Fruit fly (Drosophila melanogaster) whole organism, embryonic: ENCODE measurements around the gene NFAT.

ENCODE experiments used
- CG10431 ChIP-seq: fragments of 200-800 bp; sonication (Bioruptor generic); optimal IDR thresholded peaks from 3 replicates; lab custom pipeline; 2018; ENCODE audit warnings: missing biosample characterization, mild to moderate bottlenecking, missing genetic modification characterization
- CG11093 ChIP-seq: fragments of 200-800 bp; sonication (Bioruptor generic); IDR thresholded peaks from 3 replicates; pipeline ENCODE4 v1.3.6; 2022; ENCODE audit warnings: missing biosample characterization, missing genetic modification characterization
- CG11247 ChIP-seq: fragments of 200-800 bp; sonication (Bioruptor generic); IDR thresholded peaks from 2 replicates; pipeline ENCODE4 v1.3.6; 2022; ENCODE audit warnings: missing biosample characterization, missing genetic modification characterization
- CG12942 ChIP-seq: fragments of 200-800 bp; sonication (Bioruptor generic); optimal IDR thresholded peaks from 3 replicates; lab custom pipeline; 2016; ENCODE audit warnings: missing biosample characterization, missing genetic modification characterization
- CG13624 ChIP-seq: fragments of 200-800 bp; sonication (Bioruptor generic); optimal IDR thresholded peaks from 2 replicates; lab custom pipeline; 2016; ENCODE audit warnings: missing biosample characterization, missing genetic modification characterization
- CG1529 ChIP-seq: fragments of 200-800 bp; sonication (Bioruptor generic); optimal IDR thresholded peaks from 3 replicates; lab custom pipeline; 2018; ENCODE audit warnings: missing biosample characterization, missing genetic modification characterization
- CG16779 ChIP-seq: fragments of 200-800 bp; sonication (Bioruptor generic); IDR thresholded peaks from 2 replicates; pipeline ENCODE4 v1.3.6; 2022; ENCODE audit warnings: missing biosample characterization, missing genetic modification characterization
- CG17186 ChIP-seq: fragments of 200-800 bp; sonication (Bioruptor generic); optimal IDR thresholded peaks from 3 replicates; lab custom pipeline; 2017; ENCODE audit warnings: missing biosample characterization, missing genetic modification reagents, missing genetic modification characterization
- CG17328 ChIP-seq: fragments of 200-800 bp; sonication (Bioruptor generic); IDR thresholded peaks from 2 replicates; pipeline ENCODE4 v1.3.6; 2022; ENCODE audit warnings: missing biosample characterization, missing genetic modification characterization
- CG18619 ChIP-seq: fragments of 200-800 bp; sonication (Bioruptor generic); optimal IDR thresholded peaks from 3 replicates; lab custom pipeline; 2017; ENCODE audit warnings: missing biosample characterization, mild to moderate bottlenecking, missing genetic modification characterization
- CG3065 ChIP-seq: fragments of 200-800 bp; sonication (Bioruptor generic); optimal IDR thresholded peaks from 2 replicates; lab custom pipeline; 2016; ENCODE audit warnings: missing biosample characterization, missing genetic modification characterization
- CG31224 ChIP-seq: fragments of 200-800 bp; sonication (Bioruptor generic); IDR thresholded peaks from 2 replicates; pipeline ENCODE4 v1.3.6; 2022; ENCODE audit warnings: missing biosample characterization, missing genetic modification characterization
- CG31365 ChIP-seq: fragments of 200-800 bp; sonication (Bioruptor generic); optimal IDR thresholded peaks from 2 replicates; lab custom pipeline; 2018; ENCODE audit warnings: missing biosample characterization, mild to moderate bottlenecking, missing genetic modification characterization
- CG4360 ChIP-seq: fragments of 200-800 bp; sonication (Bioruptor generic); IDR thresholded peaks from 2 replicates; pipeline ENCODE4 v1.3.6; 2022; ENCODE audit warnings: missing biosample characterization, missing genetic modification characterization
- CG4854 ChIP-seq: fragments of 200-800 bp; sonication (Bioruptor generic); optimal IDR thresholded peaks from 2 replicates; lab custom pipeline; 2016; ENCODE audit warnings: missing biosample characterization, missing genetic modification characterization, inconsistent platforms
- CG6254 ChIP-seq: fragments of 200-800 bp; sonication (Bioruptor generic); optimal IDR thresholded peaks from 3 replicates; lab custom pipeline; 2017; ENCODE audit warnings: mild to moderate bottlenecking, missing biosample characterization, missing genetic modification reagents, missing genetic modification characterization
- CG6689 ChIP-seq: fragments of 200-800 bp; sonication (Bioruptor generic); IDR thresholded peaks from 2 replicates; pipeline ENCODE4 v1.3.6; 2022; ENCODE audit warnings: missing biosample characterization, missing genetic modification characterization
- CG6765 ChIP-seq: fragments of 200-800 bp; sonication (Bioruptor generic); optimal IDR thresholded peaks from 3 replicates; lab custom pipeline; 2017; ENCODE audit warnings: missing biosample characterization, mild to moderate bottlenecking, missing genetic modification characterization
- CG7786 ChIP-seq: fragments of 200-800 bp; sonication (Bioruptor generic); optimal IDR thresholded peaks from 2 replicates; lab custom pipeline; 2016; ENCODE audit warnings: missing biosample characterization, missing genetic modification characterization
- CG9215 ChIP-seq: fragments of 200-800 bp; sonication (Bioruptor generic); IDR thresholded peaks from 2 replicates; pipeline ENCODE4 v1.3.6; 2022; ENCODE audit warnings: missing biosample characterization, missing genetic modification characterization
- Camta ChIP-seq: fragments of 200-800 bp; sonication (Bioruptor generic); optimal IDR thresholded peaks from 2 replicates; lab custom pipeline; 2016; ENCODE audit warnings: missing biosample characterization, missing genetic modification characterization
- CrebB ChIP-seq: fragments of 200-800 bp; sonication (Bioruptor generic); optimal IDR thresholded peaks from 3 replicates; lab custom pipeline; 2018; ENCODE audit warnings: missing biosample characterization, mild to moderate bottlenecking, missing genetic modification characterization
- Dll ChIP-seq: fragments of 200-800 bp; sonication (Bioruptor generic); IDR thresholded peaks from 4 replicates; pipeline ENCODE4 v1.3.6; 2022; ENCODE audit warnings: missing biosample characterization, missing genetic modification characterization; ENCODE audit not compliant: partially characterized antibody
- ERR ChIP-seq: fragments of 200-800 bp; sonication (Bioruptor generic); optimal IDR thresholded peaks from 2 replicates; lab custom pipeline; 2016; ENCODE audit warnings: missing biosample characterization, missing genetic modification characterization
- Hey ChIP-seq: fragments of 200-800 bp; sonication (Bioruptor generic); optimal IDR thresholded peaks from 3 replicates; lab custom pipeline; 2018; ENCODE audit warnings: missing biosample characterization, mild to moderate bottlenecking, missing genetic modification characterization
- Jarid2 ChIP-seq: fragments of 200-800 bp; sonication (Bioruptor generic); optimal IDR thresholded peaks from 3 replicates; lab custom pipeline; 2017; ENCODE audit warnings: mild to moderate bottlenecking, missing biosample characterization, missing genetic modification reagents, missing genetic modification characterization
- Kr ChIP-seq: fragments of 200-800 bp; sonication (Bioruptor generic); optimal IDR thresholded peaks from 2 replicates; lab custom pipeline; 2017; ENCODE audit warnings: missing biosample characterization, mild to moderate bottlenecking, missing genetic modification characterization
- MESR4 ChIP-seq: fragments of 200-800 bp; sonication (Bioruptor generic); optimal IDR thresholded peaks from 2 replicates; lab custom pipeline; 2018; ENCODE audit warnings: missing biosample characterization, mild to moderate bottlenecking, missing genetic modification characterization, moderate library complexity
- Mrtf ChIP-seq: fragments of 200-800 bp; sonication (Bioruptor generic); IDR thresholded peaks from 3 replicates; pipeline ENCODE4 v1.3.6; 2022; ENCODE audit warnings: missing biosample characterization, missing genetic modification characterization
- Poxn ChIP-seq: fragments of 200-800 bp; sonication (Bioruptor generic); IDR thresholded peaks from 2 replicates; pipeline ENCODE4 v1.3.6; 2022; ENCODE audit warnings: missing biosample characterization, missing genetic modification characterization
- Scr ChIP-seq: fragments of 200-800 bp; sonication (Bioruptor generic); IDR thresholded peaks from 2 replicates; pipeline ENCODE4 v1.3.6; 2022; ENCODE audit warnings: missing biosample characterization, missing genetic modification characterization; ENCODE audit not compliant: partially characterized antibody
- Six4 ChIP-seq: fragments of 200-800 bp; sonication (Bioruptor generic); optimal IDR thresholded peaks from 2 replicates; lab custom pipeline; 2016; ENCODE audit warnings: missing biosample characterization, missing genetic modification characterization
- Stat92E ChIP-seq, 3 experiments: fragments of >200 bp in 2 of 3; fragments of 200-800 bp in 1 of 3; sonication (Bioruptor generic) in 1 of 3; optimal IDR thresholded peaks; 2 replicates each; lab custom pipeline; 2017 to 2019; ENCODE audit warnings: missing biosample characterization in 3 of 3, missing genetic modification characterization in 3 of 3, mild to moderate bottlenecking in 1 of 3, moderate library complexity in 1 of 3
- Trl ChIP-seq, 3 experiments: fragments of >200 bp in 2 of 3; fragments of 200-800 bp in 1 of 3; sonication (Bioruptor generic) in 1 of 3; optimal IDR thresholded peaks; 2 replicates in 1 of 3; 3 replicates in 2 of 3; lab custom pipeline; 2016 to 2017; ENCODE audit warnings: missing biosample characterization in 1 of 3, missing genetic modification characterization in 1 of 3
- YL-1 ChIP-seq: fragments of 200-800 bp; sonication (Bioruptor generic); optimal IDR thresholded peaks from 3 replicates; lab custom pipeline; 2017; ENCODE audit warnings: missing biosample characterization, mild to moderate bottlenecking, missing genetic modification characterization
- bab2 ChIP-seq: fragments of 200-800 bp; sonication (Bioruptor generic); optimal IDR thresholded peaks from 2 replicates; lab custom pipeline; 2016; ENCODE audit warnings: missing biosample characterization, missing genetic modification characterization
- chm ChIP-seq: fragments of 200-800 bp; sonication (Bioruptor generic); IDR thresholded peaks from 2 replicates; pipeline ENCODE4 v1.3.6; 2022; ENCODE audit warnings: missing biosample characterization, missing genetic modification characterization
- crol ChIP-seq: fragments of 200-800 bp; sonication (Bioruptor generic); IDR thresholded peaks from 2 replicates; pipeline ENCODE4 v1.3.6; 2022; ENCODE audit warnings: missing biosample characterization, missing genetic modification characterization
- dmrt11E ChIP-seq: fragments of 200-800 bp; sonication (Bioruptor generic); optimal IDR thresholded peaks from 3 replicates; lab custom pipeline; 2018; ENCODE audit warnings: missing biosample characterization, mild to moderate bottlenecking, missing genetic modification characterization, moderate library complexity
- emc ChIP-seq: fragments of 200-800 bp; sonication (Bioruptor generic); optimal IDR thresholded peaks from 2 replicates; lab custom pipeline; 2016; ENCODE audit warnings: missing biosample characterization, missing genetic modification characterization
- gro ChIP-seq: fragments of 200-800 bp; sonication (Bioruptor generic); optimal IDR thresholded peaks from 2 replicates; lab custom pipeline; 2016; ENCODE audit warnings: missing biosample characterization, missing genetic modification characterization
- her ChIP-seq: fragments of 200-800 bp; sonication (Bioruptor generic); optimal IDR thresholded peaks from 2 replicates; lab custom pipeline; 2016; ENCODE audit warnings: missing biosample characterization, missing genetic modification characterization
- inv ChIP-seq: fragments of 200-800 bp; sonication (Bioruptor generic); IDR thresholded peaks from 2 replicates; pipeline ENCODE4 v1.3.6; 2022; ENCODE audit warnings: missing biosample characterization, missing genetic modification characterization; ENCODE audit not compliant: partially characterized antibody
- lola ChIP-seq, 3 experiments: fragments of >200 bp in 2 of 3; fragments of 200-800 bp in 1 of 3; sonication (Bioruptor generic) in 1 of 3; optimal IDR thresholded peaks; 2 replicates each; lab custom pipeline; 2017 to 2019; ENCODE audit warnings: missing biosample characterization in 3 of 3, missing genetic modification characterization in 3 of 3, mild to moderate bottlenecking in 1 of 3, moderate library complexity in 1 of 3
- pb ChIP-seq: fragments of 200-800 bp; sonication (Bioruptor generic); optimal IDR thresholded peaks from 3 replicates; lab custom pipeline; 2016; ENCODE audit warnings: missing biosample characterization, missing genetic modification characterization
- repo ChIP-seq: fragments of 200-800 bp; sonication (Bioruptor generic); optimal IDR thresholded peaks from 2 replicates; lab custom pipeline; 2016; ENCODE audit warnings: missing biosample characterization, missing genetic modification characterization
- tup ChIP-seq: fragments of 200-800 bp; sonication (Bioruptor generic); optimal IDR thresholded peaks from 2 replicates; lab custom pipeline; 2016; ENCODE audit warnings: missing biosample characterization, mild to moderate bottlenecking, missing genetic modification characterization, moderate library complexity
- tx ChIP-seq: fragments of 200-800 bp; sonication (Bioruptor generic); optimal IDR thresholded peaks from 2 replicates; lab custom pipeline; 2016; ENCODE audit warnings: missing biosample characterization, missing genetic modification characterization
- vvl ChIP-seq: fragments of 200-800 bp; sonication (Bioruptor generic); IDR thresholded peaks from 2 replicates; pipeline ENCODE4 v1.3.6; 2022; ENCODE audit warnings: missing biosample characterization, missing genetic modification characterization
- wor ChIP-seq: fragments of 200-800 bp; sonication (Bioruptor generic); IDR thresholded peaks from 2 replicates; pipeline ENCODE4 v1.3.6; 2022; ENCODE audit warnings: missing biosample characterization, missing genetic modification characterization
- zfh1 ChIP-seq: fragments of 200-800 bp; sonication (Bioruptor generic); IDR thresholded peaks from 3 replicates; pipeline ENCODE4 v1.3.6; 2022; ENCODE audit warnings: missing biosample characterization, missing genetic modification characterization

NFAT gene

DNA sequence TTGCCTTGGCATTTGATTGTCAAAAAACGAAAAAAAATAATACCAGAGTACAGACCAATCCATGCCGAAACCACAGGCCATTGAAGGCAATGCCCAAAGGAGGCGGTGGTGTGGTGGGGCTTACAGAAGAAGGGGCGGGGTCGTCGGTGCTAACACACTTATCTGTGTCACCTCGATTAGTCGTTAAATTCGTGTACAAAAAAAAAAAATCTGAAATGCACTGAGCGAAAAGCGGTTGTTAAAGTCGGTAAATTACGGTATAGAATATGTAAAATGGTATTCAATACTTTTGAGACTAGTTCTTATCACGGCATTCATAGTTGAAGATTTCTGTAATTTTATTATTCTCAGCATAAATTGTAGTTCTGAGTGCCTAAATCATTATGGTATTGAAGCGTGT lies 19.4 kb downstream of the NFAT start (continued):
- TF ChIP-seq Dll: no peak
- no peak for TF ChIP-seq inv (GFP tag; lab: Robert Waterston, UW)
- TF ChIP-seq crol (GFP tag; lab: Robert Waterston, UW): peak; percentile 61
- TF ChIP-seq Stat92E (GFP tag; optimal IDR thresholded peaks at IDR 0.05; lab: Kevin White, UChicago): no peak
- no peak for TF ChIP-seq CG4854 (GFP tag; lab: Kevin White, UChicago)
- no peak for TF ChIP-seq pb (GFP tag; lab: Kevin White, UChicago)
- TF ChIP-seq her (GFP tag; lab: Kevin White, UChicago): peak; percentile 19
- no peak for TF ChIP-seq CG6765
- TF ChIP-seq Kr (GFP tag; lab: Kevin White, UChicago): no peak
- 0 out of 2 replicates have a peak, but pooled peaks have one; percentile 27 for TF ChIP-seq CG17328 (GFP tag; lab: Robert Waterston, UW)
- TF ChIP-seq Jarid2 (GFP tag; lab: Kevin White, UChicago): peak; percentile 29
- TF ChIP-seq CG1529 (GFP tag; lab: Kevin White, UChicago): no peak
- no peak for TF ChIP-seq CG31365 (tag; lab: Kevin White, UChicago)
- no peak for TF ChIP-seq CG10431 (GFP tag; lab: Kevin White, UChicago)
- TF ChIP-seq CG31224 (GFP tag; lab: Robert Waterston, UW): peak; percentile 21; the same call in 1 of the 2 replicates
- TF ChIP-seq Trl (optimal IDR thresholded peaks at IDR 0.05; lab: Kevin White, UChicago): no peak
- peak; percentile 50 for TF ChIP-seq Trl (GFP tag; optimal IDR thresholded peaks at IDR 0.05; lab: Kevin White, UChicago)
- TF ChIP-seq bab2 (GFP tag; lab: Kevin White, UChicago): peak; percentile 48
- TF ChIP-seq tx (GFP tag; lab: Kevin White, UChicago): no peak
- TF ChIP-seq zfh1 (GFP tag; lab: Robert Waterston, UW): peak; percentile 70; the same call in 2 of the 3 replicates
- TF ChIP-seq CG4360 (GFP tag; lab: Robert Waterston, UW): no peak
- no peak for TF ChIP-seq CrebB (tag; lab: Kevin White, UChicago)
- TF ChIP-seq Six4: peak; percentile 17
- no peak for TF ChIP-seq repo (GFP tag; lab: Kevin White, UChicago)
- peak; percentile 65 for TF ChIP-seq CG11247 (GFP tag; lab: Robert Waterston, UW)
- no peak for TF ChIP-seq lola (GFP tag; optimal IDR thresholded peaks at IDR 0.05; lab: Kevin White, UChicago)
- no peak for TF ChIP-seq YL-1 (GFP tag; lab: Kevin White, UChicago)
- no peak for TF ChIP-seq CG17186 (GFP tag; lab: Kevin White, UChicago)
- TF ChIP-seq wor (GFP tag; lab: Robert Waterston, UW): no peak
- peak; percentile 39 for TF ChIP-seq CG6254 (GFP tag; lab: Kevin White, UChicago)
- TF ChIP-seq Hey: no peak
- TF ChIP-seq CG6689 (GFP tag; lab: Robert Waterston, UW): peak; percentile 71
- TF ChIP-seq CG3065 (GFP tag; lab: Kevin White, UChicago): no peak
- 0 out of 2 replicates have a peak, but pooled peaks have one; percentile 59 for TF ChIP-seq chm
- TF ChIP-seq dmrt11E: peak; percentile 32
- TF ChIP-seq Poxn (GFP tag; lab: Robert Waterston, UW): no peak
- TF ChIP-seq CG18619: peak; percentile 1
- TF ChIP-seq ERR (GFP tag; lab: Kevin White, UChicago): no peak
- TF ChIP-seq emc (GFP tag; lab: Kevin White, UChicago): no peak
- TF ChIP-seq gro (GFP tag; lab: Kevin White, UChicago): no peak
- peak; percentile 30 for TF ChIP-seq CG7786
- TF ChIP-seq CG16779: 0 out of 2 replicates have a peak, but pooled peaks have one; percentile 16
- TF ChIP-seq Scr: no peak
- TF ChIP-seq CG9215 (GFP tag; lab: Robert Waterston, UW): no peak
- TF ChIP-seq tup (GFP tag; lab: Kevin White, UChicago): no peak
- TF ChIP-seq Mrtf (GFP tag; lab: Robert Waterston, UW): no peak
- TF ChIP-seq MESR4 (GFP tag; lab: Kevin White, UChicago): no peak
- TF ChIP-seq CG13624 (GFP tag; lab: Kevin White, UChicago): peak; percentile 23
- peak; percentile 11 for TF ChIP-seq CG12942 (GFP tag; lab: Kevin White, UChicago)
- no peak for TF ChIP-seq CG11093 (GFP tag; lab: Robert Waterston, UW)
- TF ChIP-seq Camta (GFP tag; lab: Kevin White, UChicago): no peak
- TF ChIP-seq vvl (GFP tag; lab: Robert Waterston, UW): peak; percentile 68
